Fruit fly (Drosophila melanogaster): ENCODE measurements around the gene CG46463.

CG46463 gene

dm6 chr3L:3461119-3461518 lies at the start of gene CG46463, which contains the start of gene armi:
TSS of gene CG46463 (plus strand) at chr3L:3461315.
TSS of gene armi (plus strand) at chr3L:3461317.
- TF ChIP-seq Snoo (tag; optimal IDR thresholded peaks at IDR 0.05): no peak

- TF ChIP-seq gl (tag; optimal IDR thresholded peaks at IDR 0.05) (no peak), CG12605 (GFP tag; IDR thresholded peaks at IDR 0.05) (no peak), CG15710 (tag; optimal IDR thresholded peaks at IDR 0.05) (no peak), D1 (tag; optimal IDR thresholded peaks at IDR 0.05) (no peak), Pif1A (GFP tag; optimal IDR thresholded peaks at IDR 0.05) (no peak), CG13204 (GFP tag; optimal IDR thresholded peaks at IDR 0.05) (no peak), CG8159 (tag; optimal IDR thresholded peaks at IDR 0.05) (no peak), EcR (GFP tag; optimal IDR thresholded peaks at IDR 0.05) (no peak), CG14655 (GFP tag; optimal IDR thresholded peaks at IDR 0.05) (no peak), CG4496 (GFP tag; IDR thresholded peaks at IDR 0.05) (no peak), CG34367 (tag; optimal IDR thresholded peaks at IDR 0.05) (no peak)
Measured at dm6 chr3L:3411699-3412098, 49.4 kb upstream of the CG46463 start.

dm6 chr3L:3414796-3415568 lies 46.1 kb upstream of the CG46463 start:
- TF ChIP-seq Snoo (tag; optimal IDR thresholded peaks at IDR 0.05): no peak
- no peak for TF ChIP-seq CG14655 (GFP tag; optimal IDR thresholded peaks at IDR 0.05)
- no peak for TF ChIP-seq gl (tag; optimal IDR thresholded peaks at IDR 0.05)
- no peak for TF ChIP-seq CG17806 (tag; optimal IDR thresholded peaks at IDR 0.05)
- no peak for TF ChIP-seq EcR (GFP tag; optimal IDR thresholded peaks at IDR 0.05)
- TF ChIP-seq CG13204 (GFP tag; optimal IDR thresholded peaks at IDR 0.05): no peak
- TF ChIP-seq CG8159 (tag; optimal IDR thresholded peaks at IDR 0.05): no peak
- no peak for TF ChIP-seq CG9948 (tag; optimal IDR thresholded peaks at IDR 0.05)
- no peak for TF ChIP-seq D1 (tag; optimal IDR thresholded peaks at IDR 0.05)
- no peak for TF ChIP-seq rn (GFP tag; IDR thresholded peaks at IDR 0.05)
- no peak for TF ChIP-seq Pif1B (GFP tag; optimal IDR thresholded peaks at IDR 0.05)
- TF ChIP-seq CG10348 (GFP tag; IDR thresholded peaks at IDR 0.05): no peak
- no peak for TF ChIP-seq CG34367 (tag; optimal IDR thresholded peaks at IDR 0.05)
- TF ChIP-seq fd96Ca (GFP tag; IDR thresholded peaks at IDR 0.05): no peak

- no peak for TF ChIP-seq Ets98B (GFP tag; IDR thresholded peaks at IDR 0.05)
- no peak for TF ChIP-seq CG8159 (tag; optimal IDR thresholded peaks at IDR 0.05)
- TF ChIP-seq CG9948 (tag; optimal IDR thresholded peaks at IDR 0.05): no peak
- no peak for TF ChIP-seq D1 (tag; optimal IDR thresholded peaks at IDR 0.05)
- no peak for TF ChIP-seq CG34367 (tag; optimal IDR thresholded peaks at IDR 0.05)
- TF ChIP-seq Pif1A (GFP tag; optimal IDR thresholded peaks at IDR 0.05): no peak
- no peak for TF ChIP-seq CG4496 (GFP tag; IDR thresholded peaks at IDR 0.05)
- no peak for TF ChIP-seq CG15710 (tag; optimal IDR thresholded peaks at IDR 0.05)
- no peak for TF ChIP-seq CG13204 (GFP tag; optimal IDR thresholded peaks at IDR 0.05)
- no peak for TF ChIP-seq fd96Ca (GFP tag; IDR thresholded peaks at IDR 0.05)
- no peak for TF ChIP-seq CG12605 (GFP tag; IDR thresholded peaks at IDR 0.05)
Measured at dm6 chr3L:3415633-3416198, 45.4 kb upstream of the CG46463 start.

- TF ChIP-seq CG4496 (GFP tag; IDR thresholded peaks at IDR 0.05): peak; percentile 25; the same call in 1 of the 3 replicates
- TF ChIP-seq EcR (GFP tag; optimal IDR thresholded peaks at IDR 0.05): peak; percentile 28
- peak; percentile 41; the same call in 1 of the 2 replicates for TF ChIP-seq Ets98B (GFP tag; IDR thresholded peaks at IDR 0.05)
- no peak for TF ChIP-seq CG8301 (tag; optimal IDR thresholded peaks at IDR 0.05)
- TF ChIP-seq CG17806 (tag; optimal IDR thresholded peaks at IDR 0.05): no peak
- TF ChIP-seq CG14655 (GFP tag; optimal IDR thresholded peaks at IDR 0.05): peak; percentile 14
- no peak for TF ChIP-seq CG15710 (tag; optimal IDR thresholded peaks at IDR 0.05)
- peak; percentile 42; the same call in 1 of the 2 replicates for TF ChIP-seq CG32121 (GFP tag; IDR thresholded peaks at IDR 0.05)
Measured at dm6 chr3L:3417120-3417519, 44.0 kb upstream of the CG46463 start.

dm6 chr3L:3417759-3418158 lies 43.4 kb upstream of the CG46463 start:
- TF ChIP-seq CG9948 (tag; optimal IDR thresholded peaks at IDR 0.05) (no peak), rn (GFP tag; IDR thresholded peaks at IDR 0.05) (no peak), CG10348 (GFP tag; IDR thresholded peaks at IDR 0.05) (no peak), Pif1B (GFP tag; optimal IDR thresholded peaks at IDR 0.05) (no peak), CG8159 (tag; optimal IDR thresholded peaks at IDR 0.05) (peak; percentile 5), CG15710 (tag; optimal IDR thresholded peaks at IDR 0.05) (no peak), CG13204 (GFP tag; optimal IDR thresholded peaks at IDR 0.05) (no peak), Snoo (tag; optimal IDR thresholded peaks at IDR 0.05) (no peak), Ets98B (GFP tag; IDR thresholded peaks at IDR 0.05) (peak; percentile 14; the same call in 1 of the 2 replicates), CG4496 (GFP tag; IDR thresholded peaks at IDR 0.05) (peak; percentile 54; the same call in 1 of the 3 replicates), D1 (tag; optimal IDR thresholded peaks at IDR 0.05) (peak; percentile 15), CG17806 (tag; optimal IDR thresholded peaks at IDR 0.05) (no peak), gl (tag; optimal IDR thresholded peaks at IDR 0.05) (no peak), CG34367 (tag; optimal IDR thresholded peaks at IDR 0.05) (no peak), CG8301 (tag; optimal IDR thresholded peaks at IDR 0.05) (no peak), EcR (GFP tag; optimal IDR thresholded peaks at IDR 0.05) (no peak), fd96Ca (GFP tag; IDR thresholded peaks at IDR 0.05) (no peak), Pif1A (GFP tag; optimal IDR thresholded peaks at IDR 0.05) (no peak), CG32121 (GFP tag; IDR thresholded peaks at IDR 0.05) (0 out of 2 replicates have a peak, but pooled peaks have one; percentile 22), CG14655 (GFP tag; optimal IDR thresholded peaks at IDR 0.05) (no peak), CG12605 (GFP tag; IDR thresholded peaks at IDR 0.05) (peak; percentile 42; the same call in 1 of the 2 replicates)
